Worm (Caenorhabditis elegans) whole organism, L1 larva: ENCODE data around the gene srd-50.

Experiments
- C04F5.9 ChIP-seq: sonication (generic microtip); optimal IDR thresholded peaks from 2 replicates; lab custom pipeline; 2016; ENCODE audit warnings: missing genetic modification characterization, missing compliant biosample characterization
- ama-1 ChIP-seq: fragments of 150-350 bp; optimal IDR thresholded peaks from 2 replicates; lab custom pipeline; 2014
- dsc-1 ChIP-seq: sonication (generic microtip); optimal IDR thresholded peaks from 2 replicates; lab custom pipeline; 2016; ENCODE audit warnings: mild to moderate bottlenecking, missing genetic modification characterization, missing compliant biosample characterization
- elt-3 ChIP-seq, 6 experiments: fragments of 150-350 bp in 1 of 6; sonication (generic microtip); optimal IDR thresholded peaks; 2 replicates each; lab custom pipeline; 2017 to 2018; ENCODE audit warnings: missing biosample characterization in 6 of 6, missing genetic modification characterization in 6 of 6, inconsistent platforms in 1 of 6
- jun-1 ChIP-seq: fragments of 150-350 bp; optimal IDR thresholded peaks from 2 replicates; lab custom pipeline; 2014; ENCODE audit warnings: missing biosample characterization, missing genetic modification reagents, missing genetic modification characterization
- lin-13 ChIP-seq: fragments of 150-350 bp; optimal IDR thresholded peaks from 2 replicates; lab custom pipeline; 2014; ENCODE audit warnings: missing biosample characterization, missing genetic modification reagents, missing genetic modification characterization
- lin-14 ChIP-seq: fragments of 200-800 bp; sonication (Bioruptor generic); optimal IDR thresholded peaks from 2 replicates; lab custom pipeline; 2018; ENCODE audit warnings: mild to moderate bottlenecking, missing genetic modification characterization, moderate library complexity, missing compliant biosample characterization
- mef-2 ChIP-seq: fragments of 150-350 bp; optimal IDR thresholded peaks from 2 replicates; lab custom pipeline; 2014; ENCODE audit warnings: missing biosample characterization, missing genetic modification characterization
- nhr-19 ChIP-seq: fragments of 200-800 bp; sonication (Bioruptor generic); conservative IDR thresholded peaks from 2 replicates; pipeline ENCODE4 v1.3.6; 2022; ENCODE audit warnings: missing genetic modification characterization, missing compliant biosample characterization
- nhr-28 ChIP-seq: fragments of 150-350 bp; optimal IDR thresholded peaks from 2 replicates; lab custom pipeline; 2014; ENCODE audit warnings: missing biosample characterization, missing genetic modification characterization
- snpc-4 ChIP-seq: fragments of 150-350 bp; optimal IDR thresholded peaks from 2 replicates; lab custom pipeline; 2014; ENCODE audit warnings: missing biosample characterization, missing genetic modification characterization
- unc-130 ChIP-seq: fragments of 150-350 bp; optimal IDR thresholded peaks from 2 replicates; lab custom pipeline; 2017; ENCODE audit warnings: missing biosample characterization, missing genetic modification characterization, inconsistent platforms
- zip-4 ChIP-seq: fragments of 200-800 bp; sonication (Bioruptor generic); optimal IDR thresholded peaks from 2 replicates; lab custom pipeline; 2018; ENCODE audit warnings: mild to moderate bottlenecking, missing genetic modification characterization, moderate library complexity, missing compliant biosample characterization

ce11 chrX:13506043-13506442, 24.4 kb upstream of the srd-50 start:
- TF ChIP-seq jun-1 (tag; lab: Kevin White, UChicago), result no peak
- TF ChIP-seq mef-2 (tag; lab: Kevin White, UChicago), result no peak
- TF ChIP-seq lin-13 (GFP tag; lab: Kevin White, UChicago), result no peak
- no peak for TF ChIP-seq ama-1 (lab: Kevin White, UChicago)
- TF ChIP-seq unc-130 (tag; lab: Kevin White, UChicago), result no peak
- TF ChIP-seq zip-4, result no peak
- peak; percentile 33 for TF ChIP-seq lin-14
- no peak for TF ChIP-seq nhr-28 (tag; lab: Kevin White, UChicago)
- TF ChIP-seq C04F5.9 (tag; lab: Kevin White, UChicago), result no peak
- TF ChIP-seq snpc-4, result no peak
- TF ChIP-seq elt-3 (tag; optimal IDR thresholded peaks at IDR 0.05; lab: Kevin White, UChicago), result no peak
- TF ChIP-seq nhr-19 (GFP tag; lab: Robert Waterston, UW), result no peak
- TF ChIP-seq dsc-1, result no peak
